Fruit fly (Drosophila melanogaster) whole organism, embryonic: Measurements from ENCODE around the gene ATPsynbeta.
A peak's percentile ranks its signal among the peaks of the same experiment; 100 is the strongest.

ENCODE experiments used
- B-H2 ChIP-seq: fragments of 200-800 bp; sonication (Bioruptor generic); optimal IDR thresholded peaks from 2 replicates; lab custom pipeline; 2018; ENCODE audit warnings: missing biosample characterization, mild to moderate bottlenecking, missing genetic modification characterization
- BEAF-32 ChIP-seq: fragments of 200-800 bp; sonication (Bioruptor generic); optimal IDR thresholded peaks from 3 replicates; lab custom pipeline; 2017; ENCODE audit warnings: missing biosample characterization, missing genetic modification characterization, mild to moderate bottlenecking, moderate library complexity, missing genetic modification reagents
- CG1024 ChIP-seq: fragments of 200-800 bp; sonication (Bioruptor generic); IDR thresholded peaks from 2 replicates; pipeline ENCODE4 v1.3.6; 2022; ENCODE audit warnings: missing biosample characterization, missing genetic modification characterization
- CG10267 ChIP-seq: fragments of 200-800 bp; sonication (Bioruptor generic); optimal IDR thresholded peaks from 2 replicates; lab custom pipeline; 2018; ENCODE audit warnings: missing biosample characterization, mild to moderate bottlenecking, missing genetic modification characterization, moderate library complexity
- CG12299 ChIP-seq: fragments of 200-800 bp; sonication (Bioruptor generic); optimal IDR thresholded peaks from 2 replicates; lab custom pipeline; 2018; ENCODE audit warnings: missing biosample characterization, mild to moderate bottlenecking, missing genetic modification characterization
- CG14710 ChIP-seq: fragments of 200-800 bp; sonication (Bioruptor generic); optimal IDR thresholded peaks from 3 replicates; lab custom pipeline; 2019; ENCODE audit warnings: missing biosample characterization, mild to moderate bottlenecking, missing genetic modification characterization, moderate library complexity
- CG1602 ChIP-seq: fragments of 200-800 bp; sonication (Bioruptor generic); optimal IDR thresholded peaks from 3 replicates; lab custom pipeline; 2016; ENCODE audit warnings: missing biosample characterization, missing genetic modification characterization
- CG17912 ChIP-seq: fragments of 200-800 bp; sonication (Bioruptor generic); optimal IDR thresholded peaks from 2 replicates; lab custom pipeline; 2018; ENCODE audit warnings: missing biosample characterization, mild to moderate bottlenecking, missing genetic modification characterization
- CG2712 ChIP-seq: fragments of 200-800 bp; optimal IDR thresholded peaks from 3 replicates; lab custom pipeline; 2019; ENCODE audit warnings: missing biosample characterization, mild to moderate bottlenecking, missing genetic modification characterization, moderate library complexity
- CG3163 ChIP-seq: fragments of 200-800 bp; sonication (Bioruptor generic); optimal IDR thresholded peaks from 3 replicates; lab custom pipeline; 2016; ENCODE audit warnings: missing biosample characterization, missing genetic modification characterization
- CG34224 ChIP-seq: fragments of 200-800 bp; sonication (Bioruptor generic); IDR thresholded peaks from 3 replicates; pipeline ENCODE4 v1.3.6; 2022; ENCODE audit warnings: missing biosample characterization, missing genetic modification characterization; ENCODE audit not compliant: partially characterized antibody
- CG3995 ChIP-seq: fragments of 200-800 bp; sonication (Bioruptor generic); optimal IDR thresholded peaks from 3 replicates; lab custom pipeline; 2016; ENCODE audit warnings: missing biosample characterization, missing genetic modification characterization
- CG4328 ChIP-seq: fragments of 200-800 bp; sonication (Bioruptor generic); optimal IDR thresholded peaks from 3 replicates; lab custom pipeline; 2017; ENCODE audit warnings: missing biosample characterization, missing genetic modification reagents, missing genetic modification characterization
- CG4360 ChIP-seq: fragments of 200-800 bp; sonication (Bioruptor generic); IDR thresholded peaks from 2 replicates; pipeline ENCODE4 v1.3.6; 2022; ENCODE audit warnings: missing biosample characterization, missing genetic modification characterization
- CG6689 ChIP-seq: fragments of 200-800 bp; sonication (Bioruptor generic); IDR thresholded peaks from 2 replicates; pipeline ENCODE4 v1.3.6; 2022; ENCODE audit warnings: missing biosample characterization, missing genetic modification characterization
- CG9727 ChIP-seq: fragments of 200-800 bp; sonication (Bioruptor generic); optimal IDR thresholded peaks from 3 replicates; lab custom pipeline; 2017; ENCODE audit warnings: missing biosample characterization, mild to moderate bottlenecking, missing genetic modification characterization
- CkIIα-i1 ChIP-seq: fragments of 200-800 bp; sonication (Bioruptor generic); IDR thresholded peaks from 2 replicates; pipeline ENCODE4 v1.3.6; 2022; ENCODE audit warnings: missing biosample characterization, missing genetic modification characterization
- CoRest ChIP-seq: fragments of 200-800 bp; sonication (Bioruptor generic); optimal IDR thresholded peaks from 3 replicates; lab custom pipeline; 2018; ENCODE audit warnings: missing biosample characterization, mild to moderate bottlenecking, missing genetic modification characterization, moderate library complexity
- Ets65A ChIP-seq: fragments of 200-800 bp; sonication (Bioruptor generic); peaks from one replicate; lab custom pipeline; 2016; ENCODE audit warnings: missing biosample characterization, missing genetic modification characterization
- Fer1 ChIP-seq: fragments of 200-800 bp; sonication (Bioruptor generic); optimal IDR thresholded peaks from 2 replicates; lab custom pipeline; 2017; ENCODE audit warnings: missing biosample characterization, mild to moderate bottlenecking, missing genetic modification characterization
- Gug ChIP-seq: fragments of 200-800 bp; sonication (Bioruptor generic); IDR thresholded peaks from 4 replicates; pipeline ENCODE4 v1.3.6; 2022; ENCODE audit warnings: missing biosample characterization, missing genetic modification characterization
- Hand ChIP-seq: fragments of 200-800 bp; sonication (Bioruptor generic); optimal IDR thresholded peaks from 2 replicates; lab custom pipeline; 2017; ENCODE audit warnings: mild to moderate bottlenecking, missing biosample characterization, missing genetic modification reagents, missing genetic modification characterization
- HmgD ChIP-seq: fragments of 200-800 bp; sonication (Bioruptor generic); optimal IDR thresholded peaks from 3 replicates; lab custom pipeline; 2016; ENCODE audit warnings: missing biosample characterization, missing genetic modification characterization
- Hmx ChIP-seq: fragments of 200-800 bp; sonication (Bioruptor generic); optimal IDR thresholded peaks from 2 replicates; lab custom pipeline; 2016; ENCODE audit warnings: missing biosample characterization, missing genetic modification characterization
- Hsf ChIP-seq: fragments of 200-800 bp; sonication (Bioruptor generic); optimal IDR thresholded peaks from 3 replicates; lab custom pipeline; 2016; ENCODE audit warnings: missing biosample characterization, missing genetic modification characterization
- Lpt ChIP-seq: fragments of >200 bp; optimal IDR thresholded peaks from 2 replicates; lab custom pipeline; 2018; ENCODE audit warnings: missing biosample characterization, missing genetic modification characterization
- Nf-YC ChIP-seq: fragments of 200-800 bp; optimal IDR thresholded peaks from 3 replicates; lab custom pipeline; 2019; ENCODE audit warnings: missing biosample characterization, mild to moderate bottlenecking, missing genetic modification characterization, moderate library complexity
- Ravus ChIP-seq: fragments of 200-800 bp; sonication (Bioruptor generic); IDR thresholded peaks from 2 replicates; pipeline ENCODE4 v1.3.6; 2022; ENCODE audit warnings: missing biosample characterization, missing genetic modification characterization
- amos ChIP-seq: fragments of 200-800 bp; sonication (Bioruptor generic); IDR thresholded peaks from 2 replicates; pipeline ENCODE4 v1.3.6; 2022; ENCODE audit warnings: missing biosample characterization, missing genetic modification characterization; ENCODE audit not compliant: partially characterized antibody
- ato ChIP-seq: fragments of 200-800 bp; sonication (Bioruptor generic); IDR thresholded peaks from 2 replicates; pipeline ENCODE4 v1.3.6; 2022; ENCODE audit warnings: missing biosample characterization, missing genetic modification characterization; ENCODE audit not compliant: partially characterized antibody
- cas ChIP-seq: fragments of 200-800 bp; sonication (Bioruptor generic); IDR thresholded peaks from 2 replicates; pipeline ENCODE4 v1.3.6; 2022; ENCODE audit warnings: missing biosample characterization, missing genetic modification characterization
- corto ChIP-seq: fragments of 200-800 bp; sonication (Bioruptor generic); optimal IDR thresholded peaks from 2 replicates; lab custom pipeline; 2016; ENCODE audit warnings: missing biosample characterization, mild to moderate bottlenecking, missing genetic modification characterization, moderate library complexity
- dmrt99B ChIP-seq: fragments of 200-800 bp; sonication (Bioruptor generic); optimal IDR thresholded peaks from 2 replicates; lab custom pipeline; 2018; ENCODE audit warnings: missing biosample characterization, mild to moderate bottlenecking, missing genetic modification characterization, moderate library complexity
- dysf ChIP-seq: fragments of 200-800 bp; sonication (Bioruptor generic); IDR thresholded peaks from 3 replicates; pipeline ENCODE4 v1.3.6; 2022; ENCODE audit warnings: missing biosample characterization, missing genetic modification characterization
- eyg ChIP-seq: fragments of 200-800 bp; sonication (Bioruptor generic); optimal IDR thresholded peaks from 3 replicates; lab custom pipeline; 2016; ENCODE audit warnings: missing biosample characterization, missing genetic modification characterization
- ftz-f1 ChIP-seq: fragments of 200-800 bp; sonication (Bioruptor generic); optimal IDR thresholded peaks from 2 replicates; lab custom pipeline; 2016; ENCODE audit warnings: missing biosample characterization, missing genetic modification characterization
- gem ChIP-seq: fragments of 200-800 bp; sonication (Bioruptor generic); optimal IDR thresholded peaks from 2 replicates; lab custom pipeline; 2019; ENCODE audit warnings: missing biosample characterization, mild to moderate bottlenecking, missing genetic modification characterization, moderate library complexity
- gsb-n ChIP-seq: fragments of 200-800 bp; sonication (Bioruptor generic); optimal IDR thresholded peaks from 3 replicates; lab custom pipeline; 2018; ENCODE audit warnings: missing biosample characterization, mild to moderate bottlenecking, missing genetic modification characterization
- her ChIP-seq: fragments of 200-800 bp; sonication (Bioruptor generic); optimal IDR thresholded peaks from 2 replicates; lab custom pipeline; 2016; ENCODE audit warnings: missing biosample characterization, missing genetic modification characterization
- nerfin-2 ChIP-seq: fragments of 200-800 bp; sonication (Bioruptor generic); IDR thresholded peaks from 2 replicates; pipeline ENCODE4 v1.3.6; 2022; ENCODE audit warnings: missing biosample characterization, missing genetic modification characterization; ENCODE audit not compliant: partially characterized antibody
- nmo ChIP-seq: fragments of 200-800 bp; sonication (Bioruptor generic); optimal IDR thresholded peaks from 2 replicates; lab custom pipeline; 2018; ENCODE audit warnings: missing biosample characterization, mild to moderate bottlenecking, missing genetic modification characterization, moderate library complexity
- pum ChIP-seq: fragments of 200-800 bp; sonication (Bioruptor generic); optimal IDR thresholded peaks from 2 replicates; lab custom pipeline; 2016; ENCODE audit warnings: missing biosample characterization, missing genetic modification characterization
- ranshi ChIP-seq: fragments of 200-800 bp; sonication (Bioruptor generic); IDR thresholded peaks from 2 replicates; pipeline ENCODE4 v1.3.6; 2022; ENCODE audit warnings: missing biosample characterization, missing genetic modification characterization
- row ChIP-seq: fragments of 200-800 bp; sonication (Bioruptor generic); IDR thresholded peaks from 3 replicates; pipeline ENCODE4 v1.3.6; 2022; ENCODE audit warnings: missing biosample characterization, missing genetic modification characterization
- sc ChIP-seq, 3 experiments: fragments of >200 bp in 2 of 3; fragments of 200-800 bp in 1 of 3; sonication (Bioruptor generic) in 1 of 3; optimal IDR thresholded peaks; 2 replicates in 2 of 3; 3 replicates in 1 of 3; lab custom pipeline; 2017; ENCODE audit warnings: mild to moderate bottlenecking in 1 of 3, missing biosample characterization in 1 of 3, missing genetic modification characterization in 1 of 3, missing genetic modification reagents in 1 of 3
- sisA ChIP-seq: fragments of 200-800 bp; sonication (Bioruptor generic); IDR thresholded peaks from 2 replicates; pipeline ENCODE4 v1.3.6; 2022; ENCODE audit warnings: missing biosample characterization, missing genetic modification characterization
- sob ChIP-seq: fragments of 200-800 bp; sonication (Bioruptor generic); IDR thresholded peaks from 2 replicates; pipeline ENCODE4 v1.3.6; 2022; ENCODE audit warnings: missing biosample characterization, missing genetic modification characterization
- sr ChIP-seq: fragments of 200-800 bp; sonication (Bioruptor generic); IDR thresholded peaks from 3 replicates; pipeline ENCODE4 v1.3.6; 2022; ENCODE audit warnings: missing biosample characterization, missing genetic modification characterization
- trem ChIP-seq: fragments of 200-800 bp; optimal IDR thresholded peaks from 3 replicates; lab custom pipeline; 2019; ENCODE audit warnings: missing biosample characterization, mild to moderate bottlenecking, missing genetic modification characterization, moderate library complexity

The ATPsynbeta gene

dm6 chr4:1060373-1061094, 29.2 kb downstream of the ATPsynbeta start, which contains the start of gene apolpp (continued):
- peak; percentile 32 for TF ChIP-seq CG2712 (tag; lab: Kevin White, UChicago)
- peak; percentile 64 for TF ChIP-seq CG14710 (tag; lab: Kevin White, UChicago)
- peak; percentile 10 for TF ChIP-seq Nf-YC (tag; lab: Kevin White, UChicago)
- peak; percentile 25 for TF ChIP-seq Hsf (GFP tag; lab: Kevin White, UChicago)
- TF ChIP-seq Ets65A (GFP tag; lab: Kevin White, UChicago): peak; percentile 89
- TF ChIP-seq gsb-n (tag; lab: Kevin White, UChicago): peak; percentile 2
- no peak for TF ChIP-seq sob (GFP tag; lab: Robert Waterston, UW)
- TF ChIP-seq gem (tag; lab: Kevin White, UChicago): peak; percentile 37
- peak; percentile 46 for TF ChIP-seq trem (tag; lab: Kevin White, UChicago)
- TF ChIP-seq CG12299 (tag; lab: Kevin White, UChicago): peak; percentile 45
- peak; percentile 7 for TF ChIP-seq CG10267 (tag; lab: Kevin White, UChicago)

DNA sequence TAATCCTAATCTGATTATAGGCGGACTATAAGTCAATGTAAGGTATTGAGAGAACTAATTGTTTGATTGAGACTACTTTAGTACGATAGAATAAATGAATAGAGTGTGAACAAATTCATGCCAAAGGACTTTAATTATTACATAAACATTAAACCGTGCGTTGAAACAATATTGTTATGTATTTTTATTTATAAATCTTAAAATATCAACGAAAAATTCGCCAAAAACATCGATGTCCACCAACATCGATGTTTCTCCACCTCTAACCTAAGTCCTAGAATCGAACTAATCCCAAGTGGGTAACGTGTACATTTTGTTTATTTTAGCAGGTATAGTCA, 29.8 kb downstream of the ATPsynbeta start:
- TF ChIP-seq amos (GFP tag; lab: Robert Waterston, UW) (no peak), B-H2 (GFP tag; lab: Kevin White, UChicago) (no peak), CG34224 (no peak), CG1602 (GFP tag; lab: Kevin White, UChicago) (no peak), CG9727 (GFP tag; lab: Kevin White, UChicago) (no peak), cas (GFP tag; lab: Robert Waterston, UW) (no peak), Hmx (GFP tag; lab: Kevin White, UChicago) (no peak), CG4328 (GFP tag; lab: Kevin White, UChicago) (no peak), nerfin-2 (no peak), dmrt99B (tag; lab: Kevin White, UChicago) (no peak), Gug (GFP tag; lab: Robert Waterston, UW) (no peak), dysf (GFP tag; lab: Robert Waterston, UW) (no peak), ranshi (GFP tag; lab: Robert Waterston, UW) (no peak), Lpt (no peak), eyg (GFP tag; lab: Kevin White, UChicago) (no peak), sisA (GFP tag; lab: Robert Waterston, UW) (no peak), BEAF-32 (GFP tag; lab: Kevin White, UChicago) (peak; percentile 40), CG3995 (GFP tag; lab: Kevin White, UChicago) (no peak), her (GFP tag; lab: Kevin White, UChicago) (no peak), nmo (peak; percentile 21), ftz-f1 (GFP tag; lab: Kevin White, UChicago) (no peak), sc (optimal IDR thresholded peaks at IDR 0.05; lab: Kevin White, UChicago) (no peak), sc (GFP tag; optimal IDR thresholded peaks at IDR 0.05; lab: Kevin White, UChicago) (no peak), ato (GFP tag; lab: Robert Waterston, UW) (no peak), pum (GFP tag; lab: Kevin White, UChicago) (no peak), Ravus (GFP tag; lab: Robert Waterston, UW) (no peak), CG1024 (GFP tag; lab: Robert Waterston, UW) (no peak), CG6689 (GFP tag; lab: Robert Waterston, UW) (no peak), HmgD (GFP tag; lab: Kevin White, UChicago) (no peak), sr (GFP tag; lab: Robert Waterston, UW) (no peak), Hsf (GFP tag; lab: Kevin White, UChicago) (no peak), corto (no peak), CoRest (tag; lab: Kevin White, UChicago) (no peak), CkIIα-i1 (GFP tag; lab: Robert Waterston, UW) (no peak), Hand (GFP tag; lab: Kevin White, UChicago) (no peak), CG17912 (GFP tag; lab: Kevin White, UChicago) (no peak), CG3163 (no peak), row (no peak), CG4360 (GFP tag; lab: Robert Waterston, UW) (no peak), Fer1 (GFP tag; lab: Kevin White, UChicago) (no peak)
